Worm (Caenorhabditis elegans) whole organism, late embryonic: ENCODE measurements around the gene C31E10.6.

Source experiments
- ama-1 ChIP-seq: fragments of 150-350 bp; optimal IDR thresholded peaks from 2 replicates; lab custom pipeline; 2014
- tbx-2 ChIP-seq: sonication (generic microtip); optimal IDR thresholded peaks from 2 replicates; lab custom pipeline; 2016; ENCODE audit warnings: missing genetic modification characterization, missing compliant biosample characterization
- zip-5 ChIP-seq: sonication (generic microtip); optimal IDR thresholded peaks from 2 replicates; lab custom pipeline; 2016; ENCODE audit warnings: missing genetic modification characterization, missing compliant biosample characterization

DNA sequence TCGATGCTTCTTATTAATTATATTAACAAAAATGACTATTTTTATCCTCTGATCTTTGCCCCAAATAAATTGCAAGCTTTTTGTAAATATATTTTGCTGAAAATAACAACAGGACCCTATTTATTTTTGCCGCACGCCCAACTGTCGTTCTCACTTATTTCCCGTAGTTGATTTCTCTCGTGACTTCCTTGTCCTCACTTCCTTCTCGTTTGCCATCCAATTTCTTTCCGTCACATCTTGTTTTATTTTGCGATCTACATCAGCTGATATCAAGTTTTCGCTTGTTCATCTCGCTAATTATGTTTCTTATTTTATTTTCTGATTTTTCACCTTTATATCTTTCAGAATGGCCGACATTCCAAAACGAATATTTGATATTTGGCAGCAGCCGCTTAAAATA is 20.8 kb upstream of the C31E10.6 start, which contains the start of gene F48F7.5:
- TF ChIP-seq zip-5 (tag; lab: Kevin White, UChicago) (no peak), tbx-2 (tag; lab: Kevin White, UChicago) (no peak), ama-1 (lab: Kevin White, UChicago) (no peak)
